Fruit fly (Drosophila melanogaster) whole organism, adult: ENCODE data around the gene CG32847.

Source experiments
- CG11617 ChIP-seq: fragments of 200-800 bp; sonication (Bioruptor generic); optimal IDR thresholded peaks from 2 replicates; lab custom pipeline; 2017; ENCODE audit warnings: mild to moderate bottlenecking, missing biosample characterization, missing genetic modification reagents, missing genetic modification characterization
- CG12768 ChIP-seq: fragments of 200-800 bp; sonication (Bioruptor generic); optimal IDR thresholded peaks from 2 replicates; lab custom pipeline; 2017; ENCODE audit warnings: missing biosample characterization, missing genetic modification characterization, mild to moderate bottlenecking, moderate library complexity, missing genetic modification reagents
- CG1620 ChIP-seq: fragments of 200-800 bp; sonication (Bioruptor generic); optimal IDR thresholded peaks from 2 replicates; lab custom pipeline; 2016; ENCODE audit warnings: missing biosample characterization, missing genetic modification characterization
- CG33017 ChIP-seq: fragments of 200-800 bp; sonication (Bioruptor generic); optimal IDR thresholded peaks from 2 replicates; lab custom pipeline; 2018; ENCODE audit warnings: missing biosample characterization, mild to moderate bottlenecking, missing genetic modification characterization, moderate library complexity
- CG5204 ChIP-seq: fragments of 200-800 bp; sonication (Bioruptor generic); optimal IDR thresholded peaks from 2 replicates; lab custom pipeline; 2016; ENCODE audit warnings: missing biosample characterization, missing genetic modification characterization
- CG7045 ChIP-seq: fragments of 200-800 bp; sonication (Bioruptor generic); optimal IDR thresholded peaks from 2 replicates; lab custom pipeline; 2017; ENCODE audit warnings: missing biosample characterization, mild to moderate bottlenecking, missing genetic modification characterization
- Crg-1 ChIP-seq: fragments of 200-800 bp; sonication (Bioruptor generic); optimal IDR thresholded peaks from 2 replicates; lab custom pipeline; 2016; ENCODE audit warnings: missing biosample characterization, missing genetic modification characterization
- Hr96 ChIP-seq: fragments of 200-800 bp; sonication (Bioruptor generic); optimal IDR thresholded peaks from 2 replicates; lab custom pipeline; 2016; ENCODE audit warnings: missing biosample characterization, missing genetic modification characterization
- bab1 ChIP-seq: fragments of 200-800 bp; sonication (Bioruptor generic); optimal IDR thresholded peaks from 3 replicates; lab custom pipeline; 2019; ENCODE audit warnings: missing biosample characterization, mild to moderate bottlenecking, missing genetic modification characterization, moderate library complexity
- cic ChIP-seq: fragments of 200-800 bp; sonication (Bioruptor generic); optimal IDR thresholded peaks from 2 replicates; lab custom pipeline; 2017; ENCODE audit warnings: missing biosample characterization, mild to moderate bottlenecking, missing genetic modification characterization, moderate library complexity
- cnc ChIP-seq, 2 experiments: fragments of >200 bp; optimal IDR thresholded peaks; 2 replicates each; lab custom pipeline; 2017
- kay ChIP-seq: fragments of 200-800 bp; sonication (Bioruptor generic); peaks from one replicate; lab custom pipeline; 2016; ENCODE audit warnings: missing biosample characterization, missing genetic modification characterization, borderline replicate concordance
- pad ChIP-seq: fragments of 200-800 bp; sonication (Bioruptor generic); optimal IDR thresholded peaks from 3 replicates; lab custom pipeline; 2017; ENCODE audit warnings: missing biosample characterization, missing genetic modification characterization, mild to moderate bottlenecking, moderate library complexity, missing genetic modification reagents
- tj ChIP-seq: fragments of 200-800 bp; sonication (Bioruptor generic); optimal IDR thresholded peaks from 3 replicates; lab custom pipeline; 2017; ENCODE audit warnings: missing biosample characterization, mild to moderate bottlenecking, missing genetic modification characterization, moderate library complexity

dm6 chr3L:15158330-15159114 lies 37.1 kb downstream of the CG32847 start, which contains the start of the genes Msh6 and Prp31:
- TF ChIP-seq Crg-1 (GFP tag; lab: Kevin White, UChicago), result no peak
- TF ChIP-seq Hr96 (GFP tag; lab: Kevin White, UChicago), result peak; percentile 68
- peak; percentile 60 for TF ChIP-seq CG11617
- TF ChIP-seq CG7045, result peak; percentile 67
- TF ChIP-seq kay, result no peak
- TF ChIP-seq cnc (optimal IDR thresholded peaks at IDR 0.05; lab: Kevin White, UChicago), result no peak
- TF ChIP-seq CG5204 (GFP tag; lab: Kevin White, UChicago), result no peak
- peak; percentile 30 for TF ChIP-seq tj (GFP tag; lab: Kevin White, UChicago)
- TF ChIP-seq pad (GFP tag; lab: Kevin White, UChicago), result peak; percentile 48
- no peak for TF ChIP-seq CG33017
- TF ChIP-seq CG12768 (GFP tag; lab: Kevin White, UChicago), result peak; percentile 58
- no peak for TF ChIP-seq cic (GFP tag; lab: Kevin White, UChicago)
- peak; percentile 59 for TF ChIP-seq CG1620 (GFP tag; lab: Kevin White, UChicago)
- no peak for TF ChIP-seq bab1 (GFP tag; lab: Kevin White, UChicago)
